Worm (Caenorhabditis elegans): ENCODE data around the gene col-141.

ce11 chrV:6830755-6831227, 1.3 kb downstream of the col-141 start, which contains the start of gene col-142:
- no peak for TF ChIP-seq C08G9.2 (tag; optimal IDR thresholded peaks at IDR 0.05)
- no peak for TF ChIP-seq ets-4 (tag; optimal IDR thresholded peaks at IDR 0.05)
- TF ChIP-seq fkh-10 (GFP tag; optimal IDR thresholded peaks at IDR 0.05) = no peak
- no peak for TF ChIP-seq syd-9 (tag; optimal IDR thresholded peaks at IDR 0.05)
- no peak for TF ChIP-seq pqm-1 (tag; optimal IDR thresholded peaks at IDR 0.05)
- TF ChIP-seq unc-86 (tag; optimal IDR thresholded peaks at IDR 0.05) = no peak
- no peak for TF ChIP-seq F13H6.1 (tag; optimal IDR thresholded peaks at IDR 0.05)
- TF ChIP-seq pag-3 (tag; optimal IDR thresholded peaks at IDR 0.05; ENCODE audit: borderline replicate concordance) = no peak
- TF ChIP-seq ref-2 (tag; optimal IDR thresholded peaks at IDR 0.05) = no peak
- no peak for TF ChIP-seq eyg-1 (tag; optimal IDR thresholded peaks at IDR 0.05)
- TF ChIP-seq ahr-1 (tag; optimal IDR thresholded peaks at IDR 0.05) = no peak
- no peak for TF ChIP-seq pros-1 (tag; optimal IDR thresholded peaks at IDR 0.05)
- no peak for TF ChIP-seq tbx-2 (tag; optimal IDR thresholded peaks at IDR 0.05)
- TF ChIP-seq unc-55 (GFP tag; optimal IDR thresholded peaks at IDR 0.05) = no peak
